Fruit fly (Drosophila melanogaster) whole organism, embryonic: ENCODE measurements around the gene CG44355.

ENCODE experiments used
- CG10431 ChIP-seq: fragments of 200-800 bp; sonication (Bioruptor generic); optimal IDR thresholded peaks from 3 replicates; lab custom pipeline; 2018; ENCODE audit warnings: missing biosample characterization, mild to moderate bottlenecking, missing genetic modification characterization
- CG12659 ChIP-seq: fragments of 200-800 bp; sonication (Bioruptor generic); optimal IDR thresholded peaks from 3 replicates; lab custom pipeline; 2017; ENCODE audit warnings: mild to moderate bottlenecking, missing biosample characterization, missing genetic modification reagents, missing genetic modification characterization
- CG12744 ChIP-seq: fragments of 200-800 bp; sonication (Bioruptor generic); optimal IDR thresholded peaks from 2 replicates; lab custom pipeline; 2016; ENCODE audit warnings: missing biosample characterization, missing genetic modification characterization
- CG13296 ChIP-seq: fragments of 200-800 bp; sonication (Bioruptor generic); optimal IDR thresholded peaks from 3 replicates; lab custom pipeline; 2018; ENCODE audit warnings: missing biosample characterization, mild to moderate bottlenecking, missing genetic modification characterization
- CG13424 ChIP-seq: fragments of 200-800 bp; sonication (Bioruptor generic); optimal IDR thresholded peaks from 2 replicates; lab custom pipeline; 2019; ENCODE audit warnings: missing biosample characterization, mild to moderate bottlenecking, missing genetic modification characterization, moderate library complexity
- CG13775 ChIP-seq: fragments of 200-800 bp; sonication (Bioruptor generic); optimal IDR thresholded peaks from 3 replicates; lab custom pipeline; 2017; ENCODE audit warnings: missing biosample characterization, mild to moderate bottlenecking, missing genetic modification characterization
- CG15011 ChIP-seq: fragments of 200-800 bp; sonication (Bioruptor generic); optimal IDR thresholded peaks from 3 replicates; lab custom pipeline; 2018; ENCODE audit warnings: missing biosample characterization, mild to moderate bottlenecking, missing genetic modification characterization
- CG17829 ChIP-seq: fragments of 200-800 bp; optimal IDR thresholded peaks from 2 replicates; lab custom pipeline; 2019; ENCODE audit warnings: missing biosample characterization, mild to moderate bottlenecking, missing genetic modification characterization, moderate library complexity
- CG30431 ChIP-seq: fragments of 200-800 bp; sonication (Bioruptor generic); optimal IDR thresholded peaks from 2 replicates; lab custom pipeline; 2017; ENCODE audit warnings: missing biosample characterization, missing genetic modification characterization
- CG4617 ChIP-seq: fragments of 200-800 bp; sonication (Bioruptor generic); optimal IDR thresholded peaks from 3 replicates; lab custom pipeline; 2016; ENCODE audit warnings: missing biosample characterization, missing genetic modification characterization, borderline replicate concordance
- CG4707 ChIP-seq: fragments of 200-800 bp; sonication (Bioruptor generic); optimal IDR thresholded peaks from 2 replicates; lab custom pipeline; 2018; ENCODE audit warnings: missing biosample characterization, mild to moderate bottlenecking, missing genetic modification characterization, moderate library complexity
- CG4820 ChIP-seq: fragments of 200-800 bp; sonication (Bioruptor generic); optimal IDR thresholded peaks from 3 replicates; lab custom pipeline; 2016; ENCODE audit warnings: missing biosample characterization, missing genetic modification characterization
- CG7357 ChIP-seq: fragments of 200-800 bp; sonication (Bioruptor generic); IDR thresholded peaks from 3 replicates; pipeline ENCODE4 v1.3.6; 2022; ENCODE audit warnings: missing biosample characterization, missing genetic modification characterization
- CG7372 ChIP-seq: fragments of 200-800 bp; sonication (Bioruptor generic); IDR thresholded peaks from 2 replicates; pipeline ENCODE4 v1.3.6; 2022; ENCODE audit warnings: missing biosample characterization, missing genetic modification characterization
- CG7839 ChIP-seq: fragments of 200-800 bp; sonication (Bioruptor generic); optimal IDR thresholded peaks from 3 replicates; lab custom pipeline; 2018; ENCODE audit warnings: missing biosample characterization, mild to moderate bottlenecking, missing genetic modification characterization, moderate library complexity
- CG8388 ChIP-seq: fragments of 200-800 bp; sonication (Bioruptor generic); optimal IDR thresholded peaks from 2 replicates; lab custom pipeline; 2019; ENCODE audit warnings: missing biosample characterization, mild to moderate bottlenecking, missing genetic modification characterization, moderate library complexity
- CG9797 ChIP-seq: fragments of 200-800 bp; sonication (Bioruptor generic); optimal IDR thresholded peaks from 3 replicates; lab custom pipeline; 2018; ENCODE audit warnings: missing biosample characterization, mild to moderate bottlenecking, missing genetic modification characterization
- CkIIα-i1 ChIP-seq: fragments of 200-800 bp; sonication (Bioruptor generic); IDR thresholded peaks from 2 replicates; pipeline ENCODE4 v1.3.6; 2022; ENCODE audit warnings: missing biosample characterization, missing genetic modification characterization
- Dek ChIP-seq: fragments of 200-800 bp; sonication (Bioruptor generic); optimal IDR thresholded peaks from 3 replicates; lab custom pipeline; 2019; ENCODE audit warnings: missing biosample characterization, mild to moderate bottlenecking, missing genetic modification characterization, moderate library complexity
- Drgx ChIP-seq: fragments of 200-800 bp; sonication (Bioruptor generic); IDR thresholded peaks from 2 replicates; pipeline ENCODE4 v1.3.6; 2022; ENCODE audit warnings: missing biosample characterization, missing genetic modification characterization
- Gug ChIP-seq: fragments of 200-800 bp; sonication (Bioruptor generic); IDR thresholded peaks from 4 replicates; pipeline ENCODE4 v1.3.6; 2022; ENCODE audit warnings: missing biosample characterization, missing genetic modification characterization
- Max ChIP-seq: fragments of 200-800 bp; sonication (Bioruptor generic); optimal IDR thresholded peaks from 2 replicates; lab custom pipeline; 2016; ENCODE audit warnings: missing biosample characterization, mild to moderate bottlenecking, missing genetic modification characterization
- Meics ChIP-seq: fragments of 200-800 bp; sonication (Bioruptor generic); optimal IDR thresholded peaks from 2 replicates; lab custom pipeline; 2017; ENCODE audit warnings: missing biosample characterization, mild to moderate bottlenecking, missing genetic modification characterization
- NfI ChIP-seq: fragments of 200-800 bp; sonication (Bioruptor generic); optimal IDR thresholded peaks from 3 replicates; lab custom pipeline; 2018; ENCODE audit warnings: missing biosample characterization, mild to moderate bottlenecking, missing genetic modification characterization, moderate library complexity
- PHDP ChIP-seq: fragments of 200-800 bp; sonication (Bioruptor generic); optimal IDR thresholded peaks from 3 replicates; lab custom pipeline; 2018; ENCODE audit warnings: missing biosample characterization, mild to moderate bottlenecking, missing genetic modification characterization, moderate library complexity
- Poxn ChIP-seq: fragments of 200-800 bp; sonication (Bioruptor generic); IDR thresholded peaks from 2 replicates; pipeline ENCODE4 v1.3.6; 2022; ENCODE audit warnings: missing biosample characterization, missing genetic modification characterization
- Six4 ChIP-seq: fragments of 200-800 bp; sonication (Bioruptor generic); optimal IDR thresholded peaks from 2 replicates; lab custom pipeline; 2016; ENCODE audit warnings: missing biosample characterization, missing genetic modification characterization
- Sry-δ ChIP-seq: fragments of 200-800 bp; sonication (Bioruptor generic); optimal IDR thresholded peaks from 2 replicates; lab custom pipeline; 2016; ENCODE audit warnings: missing biosample characterization, missing genetic modification characterization
- Tbp ChIP-seq: fragments of >200 bp; optimal IDR thresholded peaks from 2 replicates; lab custom pipeline; 2018; ENCODE audit warnings: missing biosample characterization, missing genetic modification characterization
- Usf ChIP-seq: fragments of 200-800 bp; sonication (Bioruptor generic); optimal IDR thresholded peaks from 2 replicates; lab custom pipeline; 2017; ENCODE audit warnings: missing genotype, missing biosample characterization, missing genetic modification characterization
- ato ChIP-seq: fragments of 200-800 bp; sonication (Bioruptor generic); IDR thresholded peaks from 2 replicates; pipeline ENCODE4 v1.3.6; 2022; ENCODE audit warnings: missing biosample characterization, missing genetic modification characterization; ENCODE audit not compliant: partially characterized antibody
- az2 ChIP-seq: fragments of 200-800 bp; sonication (Bioruptor generic); optimal IDR thresholded peaks from 3 replicates; lab custom pipeline; 2016; ENCODE audit warnings: missing biosample characterization, missing genetic modification characterization
- corto ChIP-seq: fragments of 200-800 bp; sonication (Bioruptor generic); optimal IDR thresholded peaks from 2 replicates; lab custom pipeline; 2016; ENCODE audit warnings: missing biosample characterization, mild to moderate bottlenecking, missing genetic modification characterization, moderate library complexity
- ewg ChIP-seq: fragments of 200-800 bp; sonication (Bioruptor generic); optimal IDR thresholded peaks from 3 replicates; lab custom pipeline; 2017; ENCODE audit warnings: mild to moderate bottlenecking, missing biosample characterization, missing genetic modification reagents, missing genetic modification characterization
- fd96Cb ChIP-seq: fragments of 200-800 bp; sonication (Bioruptor generic); optimal IDR thresholded peaks from 2 replicates; lab custom pipeline; 2018; ENCODE audit warnings: missing biosample characterization, mild to moderate bottlenecking, missing genetic modification characterization, moderate library complexity
- gem ChIP-seq: fragments of 200-800 bp; sonication (Bioruptor generic); optimal IDR thresholded peaks from 2 replicates; lab custom pipeline; 2019; ENCODE audit warnings: missing biosample characterization, mild to moderate bottlenecking, missing genetic modification characterization, moderate library complexity
- grau ChIP-seq: fragments of 200-800 bp; optimal IDR thresholded peaks from 3 replicates; lab custom pipeline; 2019; ENCODE audit warnings: missing biosample characterization, mild to moderate bottlenecking, missing genetic modification characterization, moderate library complexity
- grn ChIP-seq: fragments of 200-800 bp; sonication (Bioruptor generic); optimal IDR thresholded peaks from 3 replicates; lab custom pipeline; 2017; ENCODE audit warnings: missing biosample characterization, missing genetic modification characterization
- gsb-n ChIP-seq: fragments of 200-800 bp; sonication (Bioruptor generic); optimal IDR thresholded peaks from 3 replicates; lab custom pipeline; 2018; ENCODE audit warnings: missing biosample characterization, mild to moderate bottlenecking, missing genetic modification characterization
- ind ChIP-seq: fragments of 200-800 bp; sonication (Bioruptor generic); optimal IDR thresholded peaks from 3 replicates; lab custom pipeline; 2016; ENCODE audit warnings: missing biosample characterization, missing genetic modification characterization
- jigr1 ChIP-seq: fragments of 200-800 bp; sonication (Bioruptor generic); IDR thresholded peaks from 3 replicates; pipeline ENCODE4 v1.3.6; 2022; ENCODE audit warnings: missing biosample characterization, missing genetic modification characterization
- ken ChIP-seq: fragments of 200-800 bp; sonication (Bioruptor generic); IDR thresholded peaks from 3 replicates; pipeline ENCODE4 v1.3.6; 2022; ENCODE audit warnings: missing biosample characterization, missing genetic modification characterization
- kni ChIP-seq: fragments of 200-800 bp; sonication (Bioruptor generic); optimal IDR thresholded peaks from 3 replicates; lab custom pipeline; 2017; ENCODE audit warnings: mild to moderate bottlenecking, missing biosample characterization, missing genetic modification reagents, missing genetic modification characterization
- knrl ChIP-seq: fragments of 200-800 bp; sonication (Bioruptor generic); IDR thresholded peaks from 3 replicates; pipeline ENCODE4 v1.3.6; 2022; ENCODE audit warnings: missing biosample characterization, missing genetic modification characterization; ENCODE audit not compliant: partially characterized antibody
- odd ChIP-seq: fragments of 200-800 bp; sonication (Bioruptor generic); optimal IDR thresholded peaks from 2 replicates; lab custom pipeline; 2017; ENCODE audit warnings: missing biosample characterization, mild to moderate bottlenecking, missing genetic modification characterization
- pb ChIP-seq: fragments of 200-800 bp; sonication (Bioruptor generic); optimal IDR thresholded peaks from 3 replicates; lab custom pipeline; 2016; ENCODE audit warnings: missing biosample characterization, missing genetic modification characterization
- pfk ChIP-seq: fragments of 200-800 bp; sonication (Bioruptor generic); optimal IDR thresholded peaks from 2 replicates; lab custom pipeline; 2018; ENCODE audit warnings: missing biosample characterization, mild to moderate bottlenecking, missing genetic modification characterization, moderate library complexity
- pros ChIP-seq: fragments of 200-800 bp; sonication (Bioruptor generic); optimal IDR thresholded peaks from 3 replicates; lab custom pipeline; 2019; ENCODE audit warnings: missing biosample characterization, mild to moderate bottlenecking, missing genetic modification characterization, moderate library complexity
- psq ChIP-seq: fragments of 200-800 bp; sonication (Bioruptor generic); optimal IDR thresholded peaks from 2 replicates; lab custom pipeline; 2017; ENCODE audit warnings: missing biosample characterization, missing genetic modification characterization
- ranshi ChIP-seq: fragments of 200-800 bp; sonication (Bioruptor generic); IDR thresholded peaks from 2 replicates; pipeline ENCODE4 v1.3.6; 2022; ENCODE audit warnings: missing biosample characterization, missing genetic modification characterization
- sc ChIP-seq, 3 experiments: fragments of >200 bp in 2 of 3; fragments of 200-800 bp in 1 of 3; sonication (Bioruptor generic) in 1 of 3; optimal IDR thresholded peaks; 2 replicates in 2 of 3; 3 replicates in 1 of 3; lab custom pipeline; 2017; ENCODE audit warnings: mild to moderate bottlenecking in 1 of 3, missing biosample characterization in 1 of 3, missing genetic modification characterization in 1 of 3, missing genetic modification reagents in 1 of 3

CG44355 gene

dm6 chr3L:12350307-12350706, 39.7 kb downstream of the CG44355 start (continued):
- no peak for TF ChIP-seq sc (optimal IDR thresholded peaks at IDR 0.05; lab: Kevin White, UChicago)
- no peak for TF ChIP-seq sc (GFP tag; optimal IDR thresholded peaks at IDR 0.05; lab: Kevin White, UChicago)
- TF ChIP-seq Dek = no peak
- TF ChIP-seq CG8388 = peak; percentile 39
- TF ChIP-seq kni (GFP tag; lab: Kevin White, UChicago) = no peak
- no peak for TF ChIP-seq Poxn
- TF ChIP-seq pros (GFP tag; lab: Kevin White, UChicago) = no peak
- peak; percentile 12 for TF ChIP-seq CG15011 (GFP tag; lab: Kevin White, UChicago)
- TF ChIP-seq corto (GFP tag; lab: Kevin White, UChicago) = no peak
- TF ChIP-seq ranshi (GFP tag; lab: Robert Waterston, UW) = no peak; the same call in 1 of the 2 replicates
- TF ChIP-seq CkIIα-i1 (GFP tag; lab: Robert Waterston, UW) = no peak
- no peak for TF ChIP-seq CG13296 (GFP tag; lab: Kevin White, UChicago)
- no peak for TF ChIP-seq ewg (GFP tag; lab: Kevin White, UChicago)
- peak; percentile 32 for TF ChIP-seq gem (tag; lab: Kevin White, UChicago)
- TF ChIP-seq CG7357 = no peak
- TF ChIP-seq Sry-δ = no peak
- TF ChIP-seq az2 = no peak
- no peak for TF ChIP-seq pfk (GFP tag; lab: Kevin White, UChicago)
- no peak for TF ChIP-seq Six4
- no peak for TF ChIP-seq CG4617 (GFP tag; lab: Kevin White, UChicago)
- TF ChIP-seq knrl = no peak
- peak; percentile 46 for TF ChIP-seq Meics (GFP tag; lab: Kevin White, UChicago)
- no peak for TF ChIP-seq Tbp (GFP tag; lab: Kevin White, UChicago)
- TF ChIP-seq Gug = no peak
- peak; percentile 48 for TF ChIP-seq PHDP (tag; lab: Kevin White, UChicago)
- TF ChIP-seq CG10431 (GFP tag; lab: Kevin White, UChicago) = no peak
- TF ChIP-seq CG4707 (GFP tag; lab: Kevin White, UChicago) = peak; percentile 27
- no peak for TF ChIP-seq Usf (GFP tag; lab: Kevin White, UChicago)
- no peak for TF ChIP-seq ato (GFP tag; lab: Robert Waterston, UW)
- no peak for TF ChIP-seq grau
- TF ChIP-seq CG4820 (GFP tag; lab: Kevin White, UChicago) = no peak
- TF ChIP-seq jigr1 = no peak
- peak; percentile 19 for TF ChIP-seq odd
- TF ChIP-seq CG7372 (GFP tag; lab: Robert Waterston, UW) = no peak
- no peak for TF ChIP-seq CG7839
- TF ChIP-seq NfI (GFP tag; lab: Kevin White, UChicago) = no peak
- no peak for TF ChIP-seq CG13775 (GFP tag; lab: Kevin White, UChicago)
- TF ChIP-seq CG30431 (GFP tag; lab: Kevin White, UChicago) = no peak
- no peak for TF ChIP-seq CG12744
- no peak for TF ChIP-seq Max (GFP tag; lab: Kevin White, UChicago)
- no peak for TF ChIP-seq ind (GFP tag; lab: Kevin White, UChicago)
- no peak for TF ChIP-seq CG17829
- no peak for TF ChIP-seq CG9797 (GFP tag; lab: Kevin White, UChicago)
- no peak for TF ChIP-seq psq (GFP tag; lab: Kevin White, UChicago)
- no peak for TF ChIP-seq CG13424 (tag; lab: Kevin White, UChicago)
- no peak for TF ChIP-seq ken
- TF ChIP-seq Drgx (GFP tag; lab: Robert Waterston, UW) = no peak
- TF ChIP-seq gsb-n (tag; lab: Kevin White, UChicago) = no peak
- TF ChIP-seq CG12659 (GFP tag; lab: Kevin White, UChicago) = peak; percentile 14
- no peak for TF ChIP-seq pb (GFP tag; lab: Kevin White, UChicago)
- no peak for TF ChIP-seq grn (GFP tag; lab: Kevin White, UChicago)
- no peak for TF ChIP-seq fd96Cb (tag; lab: Kevin White, UChicago)
